Worm (Caenorhabditis elegans) whole organism, mixed stage, embryonic: ENCODE data around the gene mecr-1.

Experiments
- ceh-83 ChIP-seq: fragments of 200-800 bp; sonication (Bioruptor generic); optimal IDR thresholded peaks from 2 replicates; lab custom pipeline; 2018; ENCODE audit warnings: mild to moderate bottlenecking, missing genetic modification characterization, missing compliant biosample characterization
- cnd-1 ChIP-seq: fragments of 200-800 bp; sonication (Bioruptor generic); optimal IDR thresholded peaks from 2 replicates; lab custom pipeline; 2018; ENCODE audit warnings: mild to moderate bottlenecking, missing genetic modification characterization, missing compliant biosample characterization
- drap-1 ChIP-seq: fragments of 200-800 bp; sonication (Bioruptor generic); optimal IDR thresholded peaks from 3 replicates; lab custom pipeline; 2018; ENCODE audit warnings: mild to moderate bottlenecking, missing genetic modification characterization, missing compliant biosample characterization
- elt-3 ChIP-seq: fragments of 150-350 bp; optimal IDR thresholded peaks from 2 replicates; lab custom pipeline; 2014; ENCODE audit warnings: missing biosample characterization, missing genetic modification characterization
- hlh-1 ChIP-seq: fragments of 150-350 bp; optimal IDR thresholded peaks from 2 replicates; lab custom pipeline; 2014; ENCODE audit warnings: missing biosample characterization, missing genetic modification reagents, missing genetic modification characterization
- nhr-28 ChIP-seq: fragments of 150-350 bp; optimal IDR thresholded peaks from 2 replicates; lab custom pipeline; 2014; ENCODE audit warnings: missing biosample characterization, missing genetic modification characterization

- TF ChIP-seq cnd-1 (tag; lab: Kevin White, UChicago) (no peak), ceh-83 (GFP tag; lab: Kevin White, UChicago) (no peak), hlh-1 (tag; lab: Kevin White, UChicago) (no peak), elt-3 (tag; lab: Kevin White, UChicago) (no peak), nhr-28 (tag; lab: Kevin White, UChicago) (no peak), drap-1 (GFP tag; lab: Kevin White, UChicago) (no peak)
Observed at ce11 chrII:13174435-13174834, 12.7 kb downstream of the mecr-1 start.
